Fruit fly (Drosophila melanogaster): ENCODE measurements around the gene endos.

The endos gene

DNA sequence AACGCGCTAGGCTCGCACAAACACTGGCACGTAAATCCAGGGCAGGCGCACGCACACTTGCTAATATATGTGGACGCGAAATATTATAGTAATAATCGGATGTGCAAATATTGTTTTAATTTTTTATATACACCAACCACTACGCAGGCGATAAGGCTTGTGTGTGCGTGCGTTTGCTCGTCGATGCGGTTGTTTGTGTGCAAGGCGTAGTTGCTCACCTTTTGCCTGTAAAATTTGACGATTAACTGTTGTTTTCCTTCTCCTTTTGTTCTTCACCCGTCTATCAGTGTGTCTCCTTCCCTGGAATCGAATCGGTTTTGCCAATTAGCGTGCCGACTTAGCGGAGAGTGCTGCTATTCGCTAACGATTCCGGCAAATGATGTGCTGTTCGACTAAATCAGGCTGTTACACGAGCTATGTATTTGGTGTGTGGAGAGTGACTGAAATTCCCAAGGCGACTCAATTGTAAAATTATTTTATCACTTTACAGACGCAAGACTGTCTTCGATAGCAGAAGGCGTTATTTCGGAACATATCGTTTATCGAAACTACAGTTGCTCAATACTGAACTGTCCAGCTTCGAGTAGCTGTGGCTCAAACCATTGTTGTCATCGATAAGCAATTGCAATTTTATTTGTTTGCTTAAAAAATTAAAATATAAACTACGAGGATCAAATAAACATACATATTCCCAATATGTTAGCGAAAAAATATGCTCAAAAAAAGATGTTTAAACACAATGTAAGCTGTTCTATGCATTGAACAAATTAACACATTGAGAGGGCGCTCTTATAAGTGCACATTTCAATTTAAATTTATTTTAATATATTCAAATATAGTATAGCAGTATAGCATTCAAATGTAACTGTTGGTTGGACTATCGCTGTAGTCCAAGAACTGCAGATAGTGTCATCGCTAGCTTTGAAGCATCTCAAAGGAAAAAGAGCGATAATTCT lies at the start of gene endos, which contains the start of gene CG6650:
endos (minus strand) TSS at position 536 of the 956 bp plus-strand sequence.
CG6650 (plus strand) TSS at position 280 of the 956 bp plus-strand sequence.
- TF ChIP-seq CTCF (optimal IDR thresholded peaks at IDR 0.05) (peak in 1 of 2 experiments; percentile 29), CG8478 (optimal IDR thresholded peaks at IDR 0.05) (no peak)

DNA sequence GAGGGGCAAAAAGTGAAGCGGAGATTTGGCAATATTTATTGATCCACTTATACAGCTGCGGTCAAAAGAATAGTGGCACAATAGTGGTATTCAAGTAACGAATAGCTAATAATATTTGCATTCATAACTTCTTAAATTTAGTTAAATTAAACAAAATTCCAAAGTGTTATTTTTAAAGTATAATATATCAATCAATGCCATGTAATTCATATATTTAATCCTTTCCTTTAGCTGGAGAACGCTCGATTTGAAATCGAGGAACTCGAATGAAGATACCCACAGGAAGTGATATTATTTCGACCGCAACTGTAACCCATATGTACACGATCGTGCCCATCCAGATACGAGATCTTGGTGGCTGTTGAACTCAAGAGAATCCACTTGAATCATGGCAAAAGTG lies 47.7 kb upstream of the endos start:
- TF ChIP-seq CTCF (optimal IDR thresholded peaks at IDR 0.05) (no peak), CG8478 (optimal IDR thresholded peaks at IDR 0.05) (no peak)

dm6 chr3L:14078227-14078626 lies 46.7 kb upstream of the endos start:
- TF ChIP-seq CTCF (optimal IDR thresholded peaks at IDR 0.05) (no peak), CG8478 (optimal IDR thresholded peaks at IDR 0.05) (no peak)

- TF ChIP-seq CTCF (optimal IDR thresholded peaks at IDR 0.05) = no peak
Measured at dm6 chr3L:14076559-14076958, 45.1 kb upstream of the endos start.

DNA sequence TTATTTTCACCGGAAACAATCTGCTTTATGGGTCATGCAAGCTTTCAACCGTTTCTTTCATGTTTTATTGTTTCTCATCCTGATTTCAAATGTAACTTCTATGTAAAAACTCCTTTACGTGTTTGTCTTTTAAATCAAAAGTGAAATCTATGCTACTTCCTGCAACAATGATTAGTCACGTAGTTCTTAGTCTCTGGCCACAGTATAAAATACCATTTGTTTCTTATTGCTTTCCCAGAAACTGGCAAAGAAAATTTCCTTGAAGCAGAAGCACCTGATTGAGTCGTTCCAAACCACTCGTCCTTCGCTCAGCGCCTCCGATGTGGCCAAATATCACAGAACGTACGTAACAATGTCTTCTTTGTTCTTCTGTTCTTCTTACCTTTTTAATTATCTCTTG lies 44.0 kb upstream of the endos start, which contains the start of gene btl:
btl (plus strand) TSS at position 301 of the 400 bp plus-strand sequence.
- TF ChIP-seq CG8478 (optimal IDR thresholded peaks at IDR 0.05) (no peak), CTCF (optimal IDR thresholded peaks at IDR 0.05) (no peak)

- TF ChIP-seq CG8478 (optimal IDR thresholded peaks at IDR 0.05) (no peak), CTCF (optimal IDR thresholded peaks at IDR 0.05) (peak in 1 of 2 experiments; percentile 17)
Measured at dm6 chr3L:14071621-14072020, 40.1 kb upstream of the endos start, which contains the start of gene Pex1. TSS of gene Pex1 (plus strand) at chr3L:14071892.

DNA sequence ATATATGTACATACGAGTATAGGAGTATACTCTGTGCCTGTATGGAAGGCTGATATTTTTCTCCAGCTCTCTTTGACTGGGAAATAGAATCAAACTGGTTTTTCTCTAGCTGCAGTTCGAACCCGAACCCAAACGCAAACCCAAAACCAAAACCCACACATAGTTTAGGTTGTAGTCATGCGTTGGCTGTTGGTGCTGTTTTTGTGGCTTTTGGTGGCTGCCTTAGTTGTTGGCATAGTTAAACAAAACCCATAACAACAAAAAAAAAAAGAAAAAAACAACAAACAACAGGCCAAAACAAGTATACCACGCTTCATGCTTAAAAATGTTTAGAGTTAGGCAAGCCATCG lies 32.5 kb upstream of the endos start:
- TF ChIP-seq CG8478 (optimal IDR thresholded peaks at IDR 0.05) (no peak), CTCF (optimal IDR thresholded peaks at IDR 0.05) (no peak)

DNA sequence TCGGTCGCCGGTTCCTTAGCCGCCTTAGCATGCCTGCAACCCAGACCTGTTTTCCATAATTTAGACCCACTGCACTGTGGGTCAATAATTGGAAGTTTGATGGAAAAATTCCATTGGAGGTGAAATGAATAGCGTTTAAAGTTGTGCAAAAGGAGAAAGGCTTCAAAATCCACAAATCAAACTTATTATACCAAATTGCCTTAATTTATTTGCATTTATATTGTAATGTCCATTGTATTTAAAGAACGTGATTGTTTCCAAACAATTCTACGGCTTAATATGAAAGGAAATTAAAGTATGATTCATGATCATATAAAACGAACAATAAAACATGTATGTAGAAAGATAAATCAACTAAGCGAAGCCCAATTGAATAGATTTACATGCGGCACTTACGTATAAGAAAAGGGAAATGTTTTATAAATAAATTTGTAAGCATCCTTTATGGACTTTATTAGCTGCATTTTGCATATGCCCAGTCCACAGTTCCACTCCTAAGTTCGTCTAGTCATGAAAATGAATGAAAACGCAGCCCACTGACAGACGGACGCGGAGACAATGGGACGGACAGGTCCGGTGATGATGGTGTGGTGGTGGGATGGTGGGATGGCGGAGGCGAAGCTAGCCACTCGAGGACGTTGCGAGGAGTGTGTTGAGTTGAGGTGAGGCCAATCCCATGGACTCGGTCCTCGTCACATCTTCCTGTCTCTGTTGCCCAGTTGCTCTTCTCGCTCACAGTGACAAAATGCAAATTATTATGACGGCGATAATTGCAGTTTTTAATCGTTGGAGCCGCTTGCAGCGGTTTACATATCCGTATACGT lies 31.9 kb upstream of the endos start:
- TF ChIP-seq CTCF (optimal IDR thresholded peaks at IDR 0.05) = no peak
- TF ChIP-seq CG8478 (optimal IDR thresholded peaks at IDR 0.05) = no peak

DNA sequence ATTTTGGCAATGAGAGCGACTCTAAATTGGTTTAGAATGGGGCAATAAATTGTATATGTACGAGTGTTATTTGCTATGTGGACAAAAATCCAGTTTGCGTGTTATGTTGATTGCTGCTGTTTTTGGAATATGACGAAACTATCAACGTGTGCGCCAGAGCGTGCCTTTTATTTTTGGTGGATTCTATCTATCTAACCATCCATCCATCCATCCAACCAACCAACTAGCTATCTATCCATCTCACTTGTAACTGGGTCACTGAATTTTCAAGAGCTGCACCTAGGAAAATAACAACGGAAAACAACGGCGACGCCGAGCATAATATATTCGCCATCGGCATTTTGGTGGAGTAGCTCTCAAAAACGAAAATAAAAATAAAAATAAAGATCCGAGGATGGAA lies 31.2 kb upstream of the endos start:
- no peak for TF ChIP-seq CTCF (optimal IDR thresholded peaks at IDR 0.05)
- TF ChIP-seq CG8478 (optimal IDR thresholded peaks at IDR 0.05) = no peak

DNA sequence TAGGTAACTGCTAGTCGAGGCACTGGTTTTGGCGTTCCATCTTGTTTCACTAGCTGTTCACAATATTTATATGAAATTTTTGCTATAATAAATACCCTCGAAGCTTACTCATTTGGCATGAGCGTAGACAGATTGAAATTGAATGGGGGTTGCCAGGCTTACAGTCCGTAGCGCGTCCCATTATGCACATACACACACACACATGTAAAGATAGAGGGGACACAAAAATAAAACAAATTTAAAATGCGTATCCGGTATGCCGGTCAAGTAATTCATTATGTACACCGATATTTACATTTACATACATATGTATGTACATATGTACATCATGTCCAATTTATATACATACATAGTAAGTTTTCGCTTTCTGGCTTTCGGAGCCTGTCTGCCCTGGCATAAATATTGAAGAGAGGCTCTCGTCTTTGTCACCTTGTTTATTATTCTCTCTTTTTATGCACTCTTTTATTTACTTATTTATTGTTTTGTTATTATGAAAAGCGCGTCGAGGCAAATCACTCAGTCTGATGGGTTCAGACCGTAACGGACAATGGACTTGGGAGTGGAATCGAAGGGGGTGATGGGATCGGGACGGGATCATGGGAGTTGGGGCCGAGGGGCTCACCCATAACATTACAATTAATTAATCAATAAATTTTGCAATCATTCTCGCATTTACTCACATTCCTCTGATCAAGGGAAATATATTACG lies 27.9 kb upstream of the endos start:
- TF ChIP-seq CTCF (optimal IDR thresholded peaks at IDR 0.05) (no peak), CG8478 (optimal IDR thresholded peaks at IDR 0.05) (no peak)

dm6 chr3L:14056816-14057215 lies 25.3 kb upstream of the endos start:
- TF ChIP-seq CTCF (optimal IDR thresholded peaks at IDR 0.05) = no peak
- TF ChIP-seq CG8478 (optimal IDR thresholded peaks at IDR 0.05) = no peak

DNA sequence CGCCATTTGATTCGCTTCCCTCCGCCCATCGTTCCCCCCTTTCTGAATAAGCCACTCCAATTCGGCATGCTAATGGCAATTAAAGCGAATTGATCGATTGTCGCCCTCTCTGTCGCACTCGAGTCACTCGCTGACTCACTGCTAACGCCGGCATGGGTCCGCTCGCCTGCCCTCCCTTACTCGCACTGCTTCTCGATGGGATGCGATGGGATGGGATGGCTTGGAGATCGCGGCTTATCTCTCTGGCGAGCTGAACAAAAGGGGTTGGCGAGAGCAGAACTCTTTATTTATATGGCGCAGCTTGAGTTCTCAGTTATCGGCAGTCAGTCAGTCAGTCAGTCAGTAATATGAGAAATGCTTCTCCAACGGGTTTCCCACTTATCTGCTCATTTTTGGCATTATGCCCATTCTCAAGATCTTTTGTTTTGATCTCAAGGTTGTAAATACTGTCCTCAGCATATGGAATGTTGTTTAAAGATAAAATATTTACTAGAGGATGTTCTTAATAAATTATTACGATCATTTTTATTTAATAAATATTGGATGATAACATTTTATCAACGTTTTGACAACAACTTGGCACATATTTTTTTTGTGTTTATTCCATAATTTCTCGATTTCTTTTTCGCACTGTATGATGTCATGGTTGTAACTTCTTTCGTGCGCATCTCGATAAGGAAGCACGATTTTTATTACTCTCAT lies 24.5 kb upstream of the endos start:
- TF ChIP-seq CG8478 (optimal IDR thresholded peaks at IDR 0.05) (no peak), CTCF (optimal IDR thresholded peaks at IDR 0.05) (no peak)

DNA sequence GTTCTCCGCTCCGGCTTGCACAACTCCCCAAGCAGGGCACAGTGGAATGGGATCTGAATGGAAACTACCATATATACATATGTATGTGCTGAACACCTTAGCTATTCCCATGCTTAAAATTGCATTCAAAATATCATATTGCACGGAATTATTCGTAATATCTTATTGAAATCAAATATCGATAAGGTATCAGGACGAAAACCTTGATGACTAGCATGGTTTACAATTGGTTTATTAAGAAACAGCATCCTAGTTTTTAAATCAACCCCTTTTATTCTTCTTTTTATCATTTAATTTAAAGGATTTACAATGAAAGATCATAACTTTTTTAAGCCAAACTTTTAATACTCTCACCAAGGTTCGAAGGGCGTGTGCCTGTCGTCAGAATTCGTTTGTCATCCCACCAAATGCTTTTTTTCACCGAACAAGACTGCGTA lies 23.8 kb upstream of the endos start:
- TF ChIP-seq CTCF (optimal IDR thresholded peaks at IDR 0.05) (no peak), CG8478 (optimal IDR thresholded peaks at IDR 0.05) (no peak)

DNA sequence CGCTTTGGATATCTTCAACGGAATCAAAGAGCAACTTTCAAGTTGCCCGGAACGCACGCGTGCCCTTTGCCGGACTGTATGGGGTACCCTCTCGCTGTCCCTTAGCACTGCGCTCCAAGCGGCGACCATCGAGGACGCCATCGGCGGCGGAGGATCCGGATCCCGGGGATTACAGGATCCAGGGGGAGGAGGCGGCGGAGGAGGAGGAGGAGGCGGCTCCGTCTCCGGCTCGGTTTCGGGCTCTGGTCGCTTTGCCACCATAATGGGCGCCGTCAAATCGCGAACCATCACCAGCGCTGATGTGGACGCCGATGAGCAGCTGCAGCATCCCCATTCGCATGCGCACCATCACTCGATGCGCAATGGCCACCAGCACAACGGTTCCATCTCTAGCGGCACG lies 22.3 kb upstream of the endos start:
- TF ChIP-seq CTCF (optimal IDR thresholded peaks at IDR 0.05) (no peak), CG8478 (optimal IDR thresholded peaks at IDR 0.05) (no peak)
